Worm (Caenorhabditis elegans) whole organism, young adult: Measurements from ENCODE around the gene F38B6.4.
A peak's percentile ranks its signal among the peaks of the same experiment; 100 is the strongest.

Experiments used
- C06A6.2 ChIP-seq: fragments of 200-800 bp; sonication (Bioruptor generic); conservative IDR thresholded peaks from 2 replicates; pipeline ENCODE4 v1.3.6; 2022; ENCODE audit warnings: missing genetic modification characterization, missing compliant biosample characterization
- F10E7.11 ChIP-seq: sonication (generic microtip); optimal IDR thresholded peaks from 2 replicates; lab custom pipeline; 2017; ENCODE audit warnings: mild to moderate bottlenecking, missing genetic modification characterization, moderate library complexity, missing compliant biosample characterization
- F22D6.2 ChIP-seq: sonication (generic microtip); optimal IDR thresholded peaks from 2 replicates; lab custom pipeline; 2016; ENCODE audit warnings: mild to moderate bottlenecking, missing genetic modification characterization, missing compliant biosample characterization
- F23B12.7 ChIP-seq: sonication (generic microtip); optimal IDR thresholded peaks from 2 replicates; lab custom pipeline; 2017; ENCODE audit warnings: missing genetic modification characterization, mild to moderate bottlenecking, missing compliant biosample characterization, antibody characterized with exemption, moderate library complexity; ENCODE audit not compliant: insufficient read depth
- F39B2.1 ChIP-seq: fragments of 200-800 bp; sonication (Bioruptor generic); IDR thresholded peaks from 2 replicates; pipeline ENCODE4 v1.3.6; 2022; ENCODE audit warnings: missing genetic modification reagents, missing genetic modification characterization, missing compliant biosample characterization
- F55B11.4 ChIP-seq: sonication (generic microtip); optimal IDR thresholded peaks from 2 replicates; lab custom pipeline; 2016; ENCODE audit warnings: missing compliant biosample characterization, missing genetic modification characterization, borderline replicate concordance; ENCODE audit not compliant: insufficient read depth
- K11D2.4 ChIP-seq: fragments of 200-800 bp; sonication (Bioruptor generic); IDR thresholded peaks from 2 replicates; pipeline ENCODE4 v1.3.6; 2022; ENCODE audit warnings: missing genetic modification reagents, missing genetic modification characterization, missing compliant biosample characterization
- K12H6.12 ChIP-seq: fragments of 200-800 bp; sonication (Bioruptor generic); optimal IDR thresholded peaks from 2 replicates; lab custom pipeline; 2018; ENCODE audit warnings: mild to moderate bottlenecking, missing genetic modification characterization, missing compliant biosample characterization
- Y95B8A.8 ChIP-seq: fragments of 200-800 bp; sonication (Bioruptor generic); IDR thresholded peaks from 2 replicates; pipeline ENCODE4 v1.3.6; 2022; ENCODE audit warnings: missing genetic modification reagents, missing genetic modification characterization, missing compliant biosample characterization
- ama-1 ChIP-seq, 3 experiments: fragments of 150-350 bp in 1 of 3; sonication (generic microtip) in 2 of 3; optimal IDR thresholded peaks; 2 replicates each; lab custom pipeline; 2014 to 2018; ENCODE audit warnings: missing biosample characterization in 2 of 3, missing genetic modification characterization in 2 of 3, missing genetic modification reagents in 2 of 3
- aptf-2 ChIP-seq: fragments of 200-800 bp; sonication (Bioruptor generic); conservative IDR thresholded peaks from 2 replicates; pipeline ENCODE4 v1.3.6; 2022; ENCODE audit warnings: missing genetic modification reagents, missing genetic modification characterization, missing compliant biosample characterization
- aptf-3 ChIP-seq: fragments of 200-800 bp; sonication (Bioruptor generic); IDR thresholded peaks from 2 replicates; pipeline ENCODE4 v1.3.6; 2022; ENCODE audit warnings: missing genetic modification characterization, missing compliant biosample characterization
- atf-7 ChIP-seq: sonication (generic microtip); optimal IDR thresholded peaks from 2 replicates; lab custom pipeline; 2017; ENCODE audit warnings: mild to moderate bottlenecking, missing genetic modification characterization, missing compliant biosample characterization
- attf-6 ChIP-seq: fragments of 200-800 bp; sonication (Bioruptor generic); IDR thresholded peaks from 2 replicates; pipeline ENCODE4 v1.3.6; 2022; ENCODE audit warnings: missing genetic modification reagents, missing genetic modification characterization, missing compliant biosample characterization
- ceh-100 ChIP-seq: fragments of 200-800 bp; sonication (Bioruptor generic); IDR thresholded peaks from 2 replicates; pipeline ENCODE4 v1.3.6; 2022; ENCODE audit warnings: missing genetic modification reagents, missing genetic modification characterization, missing compliant biosample characterization
- ceh-27 ChIP-seq: fragments of 200-800 bp; sonication (Bioruptor generic); optimal IDR thresholded peaks from 2 replicates; lab custom pipeline; 2018; ENCODE audit warnings: mild to moderate bottlenecking, missing genetic modification characterization, moderate library complexity, missing compliant biosample characterization
- ceh-40 ChIP-seq: fragments of 200-800 bp; sonication (Bioruptor generic); IDR thresholded peaks from 2 replicates; pipeline ENCODE4 v1.3.6; 2022; ENCODE audit warnings: missing genetic modification characterization, missing compliant biosample characterization
- ceh-79 ChIP-seq: sonication (generic microtip); optimal IDR thresholded peaks from 2 replicates; lab custom pipeline; 2017; ENCODE audit warnings: mild to moderate bottlenecking, missing genetic modification characterization, missing compliant biosample characterization
- dox-1 ChIP-seq: fragments of 200-800 bp; sonication (Bioruptor generic); IDR thresholded peaks from 2 replicates; pipeline ENCODE4 v1.3.6; 2022; ENCODE audit warnings: missing genetic modification reagents, missing genetic modification characterization, missing compliant biosample characterization
- dpff-1 ChIP-seq: sonication (generic microtip); optimal IDR thresholded peaks from 2 replicates; lab custom pipeline; 2017; ENCODE audit warnings: mild to moderate bottlenecking, missing genetic modification characterization, missing compliant biosample characterization
- ekl-4 ChIP-seq: fragments of 200-800 bp; sonication (Bioruptor generic); IDR thresholded peaks from 2 replicates; pipeline ENCODE4 v1.3.6; 2022; ENCODE audit warnings: missing genetic modification reagents, missing genetic modification characterization, missing compliant biosample characterization
- lin-26 ChIP-seq: fragments of 200-800 bp; sonication (Bioruptor generic); IDR thresholded peaks from 2 replicates; pipeline ENCODE4 v1.3.6; 2022; ENCODE audit warnings: missing genetic modification reagents, missing genetic modification characterization, missing compliant biosample characterization
- mcd-1 ChIP-seq: fragments of 200-800 bp; sonication (Bioruptor generic); IDR thresholded peaks from 2 replicates; pipeline ENCODE4 v1.3.6; 2022; ENCODE audit warnings: missing genetic modification reagents, missing genetic modification characterization, missing compliant biosample characterization
- nfyb-1 ChIP-seq: fragments of 200-800 bp; sonication (Bioruptor generic); IDR thresholded peaks from 2 replicates; pipeline ENCODE4 v1.3.6; 2022; ENCODE audit warnings: missing genetic modification reagents, missing genetic modification characterization, missing compliant biosample characterization
- nhr-120 ChIP-seq: fragments of 200-800 bp; sonication (Bioruptor generic); IDR thresholded peaks from 2 replicates; pipeline ENCODE4 v1.3.6; 2022; ENCODE audit warnings: missing genetic modification characterization, missing compliant biosample characterization
- nhr-179 ChIP-seq: sonication (generic microtip); optimal IDR thresholded peaks from 2 replicates; lab custom pipeline; 2016; ENCODE audit warnings: mild to moderate bottlenecking, missing genetic modification characterization, missing compliant biosample characterization
- nhr-27 ChIP-seq: fragments of 200-800 bp; sonication (Bioruptor generic); optimal IDR thresholded peaks from 2 replicates; lab custom pipeline; 2018; ENCODE audit warnings: mild to moderate bottlenecking, missing genetic modification characterization, moderate library complexity, missing compliant biosample characterization
- nhr-80 ChIP-seq: sonication (generic microtip); optimal IDR thresholded peaks from 2 replicates; lab custom pipeline; 2016; ENCODE audit warnings: missing genetic modification characterization, missing compliant biosample characterization
- pbrm-1 ChIP-seq: fragments of 200-800 bp; sonication (Bioruptor generic); IDR thresholded peaks from 2 replicates; pipeline ENCODE4 v1.3.6; 2022; ENCODE audit warnings: missing genetic modification reagents, missing genetic modification characterization, missing compliant biosample characterization
- rec-8 ChIP-seq, 2 experiments: sonication (generic microtip); optimal IDR thresholded peaks; 2 replicates each; lab custom pipeline; 2016; ENCODE audit warnings: mild to moderate bottlenecking in 2 of 2, missing genetic modification characterization in 2 of 2, missing genetic modification reagents in 2 of 2, missing genotype in 2 of 2, missing biosample characterization in 1 of 2, missing compliant biosample characterization in 1 of 2, moderate library complexity in 1 of 2
- rpc-1 ChIP-seq, 2 experiments: fragments of 150-350 bp in 1 of 2; sonication (generic microtip) in 1 of 2; optimal IDR thresholded peaks; 2 replicates each; lab custom pipeline; 2014 to 2018; ENCODE audit warnings: missing biosample characterization in 1 of 2, missing genetic modification characterization in 1 of 2, missing genetic modification reagents in 1 of 2, missing genotype in 1 of 2
- tlf-1 ChIP-seq: fragments of 200-800 bp; sonication (Bioruptor generic); optimal IDR thresholded peaks from 2 replicates; lab custom pipeline; 2018; ENCODE audit warnings: mild to moderate bottlenecking, missing genetic modification characterization, missing compliant biosample characterization
- unc-62 ChIP-seq: fragments of 150-350 bp; optimal IDR thresholded peaks from 2 replicates; lab custom pipeline; 2014; ENCODE audit warnings: missing biosample characterization, missing genetic modification reagents, missing genetic modification characterization
- ztf-28 ChIP-seq: fragments of 200-800 bp; sonication (Bioruptor generic); IDR thresholded peaks from 2 replicates; pipeline ENCODE4 v1.3.6; 2022; ENCODE audit warnings: missing genetic modification reagents, missing genetic modification characterization, missing compliant biosample characterization
- ztf-6 ChIP-seq: fragments of 200-800 bp; sonication (Bioruptor generic); IDR thresholded peaks from 2 replicates; pipeline ENCODE4 v1.3.6; 2022; ENCODE audit warnings: missing genetic modification reagents, missing genetic modification characterization, missing compliant biosample characterization

Gene F38B6.4

DNA sequence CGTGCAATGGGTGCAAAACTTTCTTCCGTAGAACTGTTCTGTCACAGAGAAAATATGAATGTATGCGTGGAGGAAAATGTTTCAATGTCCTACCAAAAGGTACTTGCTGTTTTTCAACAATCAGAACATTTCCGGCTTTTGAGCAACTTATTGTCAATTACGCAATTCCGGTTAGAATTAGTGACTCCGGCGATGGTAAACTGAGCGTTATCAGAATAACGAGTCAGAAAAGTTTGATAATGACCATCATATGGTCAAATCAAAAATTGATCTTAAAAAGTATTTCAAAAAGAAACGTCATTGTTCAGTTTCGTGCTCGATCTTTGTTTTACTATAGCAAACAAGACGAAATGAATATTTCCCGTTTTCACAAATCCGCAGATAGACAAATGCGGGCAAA is 17.9 kb upstream of the F38B6.4 start:
- TF ChIP-seq nhr-80 (peak; percentile 38), rec-8 (tag; optimal IDR thresholded peaks at IDR 0.05; lab: Kevin White, UChicago) (no peak), nhr-120 (GFP tag; lab: Robert Waterston, UW) (0 out of 2 replicates have a peak, but pooled peaks have one; percentile 57)

DNA sequence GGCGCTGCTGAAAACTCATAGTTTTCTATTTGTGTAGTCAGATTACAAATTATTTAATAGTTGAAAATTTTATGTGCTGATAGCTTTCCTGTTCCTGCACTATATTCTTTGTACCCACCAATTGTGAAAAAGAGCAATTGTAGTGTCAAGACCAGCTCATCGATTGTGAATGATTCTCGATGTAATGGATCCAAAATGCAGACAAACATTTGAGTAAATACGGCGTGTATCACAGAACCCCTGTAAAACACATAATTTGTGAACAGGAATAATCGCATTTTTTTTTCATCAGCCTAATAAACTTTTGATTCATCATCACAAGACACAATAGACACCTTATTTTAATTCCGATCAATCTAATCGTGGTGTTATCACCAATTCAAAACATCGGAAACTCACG is 12.4 kb upstream of the F38B6.4 start:
- TF ChIP-seq ceh-27 (GFP tag; lab: Kevin White, UChicago) (no peak), aptf-3 (GFP tag; lab: Robert Waterston, UW) (no peak), tlf-1 (no peak), unc-62 (GFP tag; lab: Kevin White, UChicago) (no peak), ama-1 (optimal IDR thresholded peaks at IDR 0.05; lab: Kevin White, UChicago) (no peak), ama-1 (GFP tag; optimal IDR thresholded peaks at IDR 0.05; lab: Kevin White, UChicago) (no peak), ekl-4 (GFP tag; lab: Robert Waterston, UW) (0 out of 2 replicates have a peak, but pooled peaks have one; percentile 30), nhr-80 (peak; percentile 31), F55B11.4 (tag; lab: Kevin White, UChicago) (no peak), nhr-27 (tag; lab: Kevin White, UChicago) (no peak), dpff-1 (tag; lab: Kevin White, UChicago) (no peak), ceh-40 (GFP tag; lab: Robert Waterston, UW) (no peak), ceh-79 (tag; lab: Kevin White, UChicago) (no peak), nhr-179 (tag; lab: Kevin White, UChicago) (no peak), nfyb-1 (GFP tag; lab: Robert Waterston, UW) (peak; percentile 5; the same call in 1 of the 2 replicates)

DNA sequence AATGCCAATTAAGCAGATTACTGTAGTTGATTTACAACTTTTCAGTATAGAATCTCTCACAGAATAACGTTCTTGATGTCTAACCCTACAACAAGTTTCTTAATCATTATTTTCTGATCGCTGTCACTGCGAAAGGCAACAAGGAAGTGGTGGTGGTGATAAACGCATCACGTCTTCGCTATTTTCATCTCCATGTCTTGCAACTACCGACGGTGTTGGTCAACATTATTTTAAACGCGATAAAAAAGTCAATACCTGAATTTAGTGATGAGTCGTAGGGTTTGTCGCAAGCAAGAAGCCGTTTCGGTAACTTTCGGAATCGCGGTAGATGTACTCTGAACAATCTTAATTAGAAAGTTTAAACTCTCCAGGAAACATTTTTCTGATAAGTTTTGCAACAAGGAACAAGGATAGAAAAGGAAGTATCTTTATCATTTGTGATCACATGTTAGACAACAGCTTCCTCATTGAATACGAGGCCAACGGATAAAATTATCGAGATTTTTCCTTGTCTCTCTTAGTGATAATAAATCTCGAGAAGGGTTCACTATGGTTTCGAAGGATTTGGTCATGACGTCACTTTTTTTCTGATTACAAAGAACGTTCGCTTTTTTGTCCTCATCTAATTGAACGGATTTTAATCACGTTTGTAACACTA is 10.8 kb upstream of the F38B6.4 start:
- peak; percentile 69 for TF ChIP-seq atf-7
- no peak for TF ChIP-seq pbrm-1 (GFP tag; lab: Robert Waterston, UW)
- TF ChIP-seq C06A6.2 (GFP tag; lab: Robert Waterston, UW) = no peak
- no peak for TF ChIP-seq K11D2.4 (GFP tag; lab: Robert Waterston, UW)

DNA sequence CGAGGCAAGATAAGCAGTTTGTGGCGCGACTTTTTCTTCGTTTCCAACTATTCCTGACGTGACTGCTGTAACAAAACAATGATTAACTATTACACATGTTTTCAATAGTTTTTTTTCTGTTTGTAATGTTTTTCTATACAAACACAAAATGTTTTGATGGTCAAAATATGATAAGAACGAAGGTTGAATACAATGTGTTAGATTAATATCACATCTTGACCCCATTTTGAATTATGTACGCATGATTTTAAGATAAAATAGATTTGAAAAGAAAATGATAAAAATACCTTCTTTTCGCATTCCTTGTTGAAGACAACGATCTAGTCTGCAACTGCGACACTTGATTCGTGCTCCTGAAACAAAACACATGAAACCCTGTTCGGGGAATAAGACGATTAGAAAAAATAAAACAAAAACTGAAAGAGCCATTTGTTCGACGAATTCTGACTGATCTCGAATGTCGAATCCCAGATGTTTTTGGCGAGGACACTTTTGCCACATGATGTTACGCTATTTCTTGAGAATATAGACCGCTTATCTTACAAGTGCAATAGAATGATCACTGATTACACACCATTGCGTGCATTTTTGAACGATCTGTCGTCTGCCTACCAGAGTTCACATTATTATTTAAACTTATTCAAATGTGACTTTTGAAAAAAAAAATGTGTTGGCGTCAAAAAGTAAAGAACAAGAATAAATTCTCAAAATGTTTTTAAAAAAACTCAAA is 9.4 kb upstream of the F38B6.4 start:
- no peak for TF ChIP-seq Y95B8A.8 (GFP tag; lab: Robert Waterston, UW)
- peak; percentile 32 for TF ChIP-seq nhr-80
- TF ChIP-seq, all 124 proteins: peak for 1

DNA sequence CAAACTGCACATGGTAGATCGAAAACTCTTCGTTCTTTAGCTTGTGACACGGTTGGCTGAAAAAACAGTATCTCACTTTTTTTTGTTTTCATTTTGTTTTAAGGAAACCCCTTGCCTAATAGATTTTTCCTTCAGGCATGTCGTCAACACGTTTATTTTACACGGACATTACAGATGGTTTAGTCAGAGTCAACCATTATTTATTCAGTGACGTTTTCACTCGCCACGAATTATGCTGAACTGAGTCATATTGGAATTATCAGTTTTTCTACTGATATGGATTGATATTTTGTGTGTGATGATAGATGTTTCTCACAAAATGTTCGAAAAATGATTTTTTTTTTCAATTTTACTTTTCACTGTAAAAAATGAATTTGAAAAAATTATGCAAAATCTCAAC is 7.2 kb upstream of the F38B6.4 start:
- TF ChIP-seq nhr-80 (peak; percentile 44), lin-26 (GFP tag; lab: Robert Waterston, UW) (no peak)
- TF ChIP-seq, all 124 proteins: peak for 1

DNA sequence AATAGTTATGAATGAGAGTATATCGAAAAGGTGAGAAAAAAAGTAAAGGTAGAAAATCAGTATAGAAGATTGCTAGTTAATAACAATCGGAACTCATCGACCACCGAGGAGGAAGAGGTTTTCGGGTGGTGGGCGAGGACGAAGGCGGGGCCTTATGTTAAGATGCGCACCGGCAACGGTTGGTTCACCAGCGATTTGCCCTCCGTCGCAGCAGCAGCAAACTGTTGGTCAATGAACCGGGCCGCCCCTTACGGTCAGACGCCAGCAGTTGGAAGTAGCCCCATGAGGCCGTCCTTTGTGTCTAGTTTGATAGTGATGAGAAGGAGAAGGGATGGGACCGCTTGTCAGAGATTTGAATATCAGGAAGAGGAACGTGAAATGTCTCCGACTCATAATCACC is 5.8 kb upstream of the F38B6.4 start, which contains the start of gene nhr-137:
TSS of gene nhr-137 (minus strand) at position 101 of the 400 bp plus-strand sequence.
- TF ChIP-seq nhr-179 (tag; lab: Kevin White, UChicago) = no peak
- TF ChIP-seq dox-1 = peak; percentile 34; the same call in 1 of the 2 replicates
- TF ChIP-seq F22D6.2 (tag; lab: Kevin White, UChicago) = no peak
- TF ChIP-seq ztf-28 (GFP tag; lab: Robert Waterston, UW) = 0 out of 2 replicates have a peak, but pooled peaks have one; percentile 42
- TF ChIP-seq, all 124 proteins: peak for 2

DNA sequence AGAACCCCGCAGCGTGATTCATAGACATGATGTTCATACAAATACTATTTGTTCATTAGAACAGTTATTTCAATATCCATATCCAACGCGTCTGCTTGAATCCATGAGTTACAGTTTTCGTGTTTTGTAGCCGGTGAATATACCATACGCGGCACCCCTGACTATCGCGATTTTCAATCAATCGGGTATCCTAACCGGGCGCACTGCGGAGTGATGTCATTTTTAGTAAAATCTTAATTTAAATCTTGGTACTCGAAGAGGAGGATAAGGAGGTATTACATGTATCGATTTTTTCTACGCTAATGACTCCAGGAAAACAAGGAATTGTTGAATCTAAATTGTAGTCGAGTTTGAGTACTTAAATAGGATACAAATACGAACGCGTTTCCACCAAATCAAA is 5.3 kb upstream of the F38B6.4 start:
- no peak for TF ChIP-seq F23B12.7 (tag; lab: Kevin White, UChicago)
- no peak for TF ChIP-seq F10E7.11 (tag; lab: Kevin White, UChicago)
- TF ChIP-seq unc-62 (GFP tag; lab: Kevin White, UChicago) = no peak
- no peak for TF ChIP-seq ceh-100 (GFP tag; lab: Robert Waterston, UW)
- TF ChIP-seq F39B2.1 (GFP tag; lab: Robert Waterston, UW) = no peak
- no peak for TF ChIP-seq attf-6 (GFP tag; lab: Robert Waterston, UW)
- no peak for TF ChIP-seq K12H6.12 (tag; lab: Kevin White, UChicago)
- no peak for TF ChIP-seq ztf-6 (GFP tag; lab: Robert Waterston, UW)
- no peak for TF ChIP-seq rpc-1 (optimal IDR thresholded peaks at IDR 0.05; lab: Kevin White, UChicago)
- TF ChIP-seq rpc-1 (tag; optimal IDR thresholded peaks at IDR 0.05; lab: Kevin White, UChicago) = no peak
- no peak for TF ChIP-seq ama-1 (optimal IDR thresholded peaks at IDR 0.05; lab: Kevin White, UChicago)
- no peak for TF ChIP-seq ama-1 (GFP tag; optimal IDR thresholded peaks at IDR 0.05; lab: Kevin White, UChicago)
- TF ChIP-seq aptf-2 (GFP tag; lab: Robert Waterston, UW) = no peak
- TF ChIP-seq nfyb-1 (GFP tag; lab: Robert Waterston, UW) = no peak
- no peak for TF ChIP-seq mcd-1 (GFP tag; lab: Robert Waterston, UW)
